Worm (Caenorhabditis elegans): ENCODE data around the gene npl-4.1.
"Not testable (repeated sequence)": the region's sequence is repeated elsewhere in the genome, so short reads cannot be mapped to it uniquely, and the experiment has no call there.

The npl-4.1 gene

ce11 chrII:5630851-5631401 lies at the start of gene npl-4.1, which contains the start of gene F59E12.6:
Gene npl-4.1, plus strand, starts transcription at chrII:5631351.
Gene F59E12.6, minus strand, starts transcription at chrII:5630951.
- TF ChIP-seq elt-1 (tag; optimal IDR thresholded peaks at IDR 0.05; ENCODE audit: borderline replicate concordance, insufficient read depth); ztf-11 (tag; optimal IDR thresholded peaks at IDR 0.05); unc-62 (GFP tag; optimal IDR thresholded peaks at IDR 0.05): not testable (repeated sequence)

- TF ChIP-seq blmp-1 (tag; optimal IDR thresholded peaks at IDR 0.05) = no peak
These were observed 48.8 kb upstream of the npl-4.1 start, which contains the start of gene T25E4.2 for ce11 chrII:5582309-5582708. Gene T25E4.2, minus strand, starts transcription at chrII:5582409.

- no peak for TF ChIP-seq lsy-2 (tag; optimal IDR thresholded peaks at IDR 0.05)
- TF ChIP-seq unc-39 (tag; optimal IDR thresholded peaks at IDR 0.05) = no peak
- TF ChIP-seq pha-4 (tag; optimal IDR thresholded peaks at IDR 0.05) = no peak
- no peak for TF ChIP-seq ceh-83 (GFP tag; optimal IDR thresholded peaks at IDR 0.05)
- TF ChIP-seq nhr-12 (tag; optimal IDR thresholded peaks at IDR 0.05) = no peak
- no peak for TF ChIP-seq mep-1 (tag; optimal IDR thresholded peaks at IDR 0.05)
- no peak for TF ChIP-seq ztf-11 (tag; optimal IDR thresholded peaks at IDR 0.05)
- no peak for TF ChIP-seq ham-2 (GFP tag; optimal IDR thresholded peaks at IDR 0.05)
- TF ChIP-seq drap-1 (GFP tag; optimal IDR thresholded peaks at IDR 0.05) = no peak
- no peak for TF ChIP-seq ces-1 (GFP tag; optimal IDR thresholded peaks at IDR 0.05)
These were observed 45.4 kb upstream of the npl-4.1 start, which contains the start of gene lys-8 for ce11 chrII:5585788-5586187. Gene lys-8, plus strand, starts transcription at chrII:5586178.

DNA sequence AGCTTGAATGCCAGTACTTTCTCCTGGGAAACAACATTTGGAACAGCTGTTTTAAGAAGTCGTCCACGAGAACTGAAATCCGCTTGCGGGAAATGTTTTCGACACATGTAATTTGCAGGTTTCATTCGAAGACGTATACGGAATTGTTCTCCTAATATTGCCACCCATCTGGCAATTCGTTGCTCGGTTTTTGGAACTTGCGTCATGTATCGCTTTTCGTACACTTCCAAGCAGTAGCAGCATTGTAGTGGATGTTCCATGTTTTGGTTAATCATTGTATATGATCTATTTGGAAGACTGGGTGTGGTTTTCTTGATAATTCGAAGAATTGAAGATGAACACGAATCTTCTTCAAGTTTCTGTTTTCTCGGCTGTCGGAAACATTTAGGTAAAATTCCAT lies 43.4 kb upstream of the npl-4.1 start:
- TF ChIP-seq ceh-39 (tag; optimal IDR thresholded peaks at IDR 0.05) = no peak
- TF ChIP-seq elt-3 (tag; optimal IDR thresholded peaks at IDR 0.05) = no peak
- TF ChIP-seq sem-2 (GFP tag; optimal IDR thresholded peaks at IDR 0.05) = no peak
- TF ChIP-seq nhr-2 (tag; optimal IDR thresholded peaks at IDR 0.05) = no peak
- TF ChIP-seq nhr-28 (tag; optimal IDR thresholded peaks at IDR 0.05) = no peak
- TF ChIP-seq mab-5 (tag; optimal IDR thresholded peaks at IDR 0.05) = no peak
- no peak for TF ChIP-seq sptf-1 (tag; optimal IDR thresholded peaks at IDR 0.05)
- no peak for TF ChIP-seq ham-2 (GFP tag; optimal IDR thresholded peaks at IDR 0.05)
- TF ChIP-seq mls-2 (tag; optimal IDR thresholded peaks at IDR 0.05) = no peak
- TF ChIP-seq tbx-8 (GFP tag; optimal IDR thresholded peaks at IDR 0.05) = no peak
- TF ChIP-seq M03D4.4 (tag; optimal IDR thresholded peaks at IDR 0.05) = no peak
- TF ChIP-seq unc-39 (tag; optimal IDR thresholded peaks at IDR 0.05) = no peak
- no peak for TF ChIP-seq blmp-1 (tag; optimal IDR thresholded peaks at IDR 0.05)
- no peak for TF ChIP-seq unc-62 (GFP tag; optimal IDR thresholded peaks at IDR 0.05)
- TF ChIP-seq nhr-76 (tag; optimal IDR thresholded peaks at IDR 0.05) = no peak

- TF ChIP-seq ztf-11 (tag; optimal IDR thresholded peaks at IDR 0.05) = no peak
- TF ChIP-seq flh-1 (GFP tag; optimal IDR thresholded peaks at IDR 0.05) = no peak
These were observed 41.5 kb upstream of the npl-4.1 start, which contains the start of gene C17G10.13 for ce11 chrII:5589690-5590089. Gene C17G10.13, minus strand, starts transcription at chrII:5589790.

ce11 chrII:5591558-5591957 lies 39.6 kb upstream of the npl-4.1 start:
- TF ChIP-seq nhr-2 (tag; optimal IDR thresholded peaks at IDR 0.05) (no peak), mab-5 (tag; optimal IDR thresholded peaks at IDR 0.05) (no peak), unc-62 (GFP tag; optimal IDR thresholded peaks at IDR 0.05) (no peak), ces-1 (GFP tag; optimal IDR thresholded peaks at IDR 0.05) (no peak), sem-2 (GFP tag; optimal IDR thresholded peaks at IDR 0.05) (no peak), bed-3 (GFP tag; optimal IDR thresholded peaks at IDR 0.05) (no peak), blmp-1 (tag; optimal IDR thresholded peaks at IDR 0.05) (no peak), unc-39 (tag; optimal IDR thresholded peaks at IDR 0.05) (no peak), ztf-11 (tag; optimal IDR thresholded peaks at IDR 0.05) (no peak), elt-1 (tag; optimal IDR thresholded peaks at IDR 0.05; ENCODE audit: borderline replicate concordance, insufficient read depth) (no peak), M03D4.4 (tag; optimal IDR thresholded peaks at IDR 0.05) (no peak)

DNA sequence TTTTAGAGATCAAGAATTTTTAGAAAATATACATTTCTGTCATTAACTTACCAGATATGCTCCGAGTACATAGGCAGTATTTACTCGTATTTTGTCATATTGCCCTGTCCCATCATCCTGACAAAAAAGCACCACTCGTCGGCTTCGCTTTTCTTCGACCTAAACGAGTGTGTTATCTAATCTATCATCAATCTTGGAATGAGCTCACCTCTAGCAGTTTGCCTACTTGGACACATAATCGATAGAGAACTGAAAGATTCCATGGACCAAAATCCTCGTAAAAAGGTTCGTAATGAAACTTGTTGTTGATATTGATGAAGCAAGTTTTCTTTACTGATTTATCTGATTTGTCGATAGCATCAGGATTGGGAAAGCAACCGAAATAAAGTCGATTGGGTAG lies 38.3 kb upstream of the npl-4.1 start:
- TF ChIP-seq lsy-2 (tag; optimal IDR thresholded peaks at IDR 0.05) (no peak), mls-2 (tag; optimal IDR thresholded peaks at IDR 0.05) (no peak), ham-2 (GFP tag; optimal IDR thresholded peaks at IDR 0.05) (no peak), pha-4 (tag; optimal IDR thresholded peaks at IDR 0.05) (no peak), nhr-12 (tag; optimal IDR thresholded peaks at IDR 0.05) (no peak), snpc-4 (tag; optimal IDR thresholded peaks at IDR 0.05) (no peak), bed-3 (GFP tag; optimal IDR thresholded peaks at IDR 0.05) (no peak), ceh-83 (GFP tag; optimal IDR thresholded peaks at IDR 0.05) (no peak), lin-13 (tag; optimal IDR thresholded peaks at IDR 0.05) (no peak), flh-1 (GFP tag; optimal IDR thresholded peaks at IDR 0.05) (no peak), blmp-1 (tag; optimal IDR thresholded peaks at IDR 0.05) (no peak), ceh-39 (tag; optimal IDR thresholded peaks at IDR 0.05) (no peak), sptf-1 (tag; optimal IDR thresholded peaks at IDR 0.05) (no peak), unc-39 (tag; optimal IDR thresholded peaks at IDR 0.05) (no peak)
